Worm (Caenorhabditis elegans) whole organism, young adult: ENCODE results near the gene ndab-1.
A peak's percentile ranks its signal among the peaks of the same experiment; 100 is the strongest.

Experiments
- C17E4.6 ChIP-seq: fragments of 200-800 bp; sonication (Bioruptor generic); IDR thresholded peaks from 2 replicates; pipeline ENCODE4 v1.3.6; 2022; ENCODE audit warnings: missing genetic modification reagents, missing genetic modification characterization, missing compliant biosample characterization
- F10E7.11 ChIP-seq: sonication (generic microtip); optimal IDR thresholded peaks from 2 replicates; lab custom pipeline; 2017; ENCODE audit warnings: mild to moderate bottlenecking, missing genetic modification characterization, moderate library complexity, missing compliant biosample characterization
- F37B4.10 ChIP-seq: fragments of 200-800 bp; sonication (Bioruptor generic); IDR thresholded peaks from 2 replicates; pipeline ENCODE4 v1.3.6; 2022; ENCODE audit warnings: missing genetic modification characterization, missing compliant biosample characterization
- F49E8.2 ChIP-seq: sonication (generic microtip); optimal IDR thresholded peaks from 3 replicates; lab custom pipeline; 2017; ENCODE audit warnings: missing genetic modification characterization, mild to moderate bottlenecking, missing compliant biosample characterization, antibody characterized with exemption, moderate library complexity; ENCODE audit not compliant: insufficient read depth
- F52B5.7 ChIP-seq: sonication (generic microtip); optimal IDR thresholded peaks from 2 replicates; lab custom pipeline; 2016; ENCODE audit warnings: mild to moderate bottlenecking, missing genetic modification characterization, missing compliant biosample characterization
- F55B11.4 ChIP-seq: sonication (generic microtip); optimal IDR thresholded peaks from 2 replicates; lab custom pipeline; 2016; ENCODE audit warnings: missing compliant biosample characterization, missing genetic modification characterization, borderline replicate concordance; ENCODE audit not compliant: insufficient read depth
- F57A8.1 ChIP-seq: fragments of 200-800 bp; sonication (Bioruptor generic); optimal IDR thresholded peaks from 2 replicates; lab custom pipeline; 2018; ENCODE audit warnings: mild to moderate bottlenecking, missing genetic modification characterization, moderate library complexity, missing compliant biosample characterization
- T26A5.8 ChIP-seq: sonication (generic microtip); optimal IDR thresholded peaks from 2 replicates; lab custom pipeline; 2016; ENCODE audit warnings: missing genetic modification characterization, missing compliant biosample characterization
- Y95B8A.8 ChIP-seq: fragments of 200-800 bp; sonication (Bioruptor generic); IDR thresholded peaks from 2 replicates; pipeline ENCODE4 v1.3.6; 2022; ENCODE audit warnings: missing genetic modification reagents, missing genetic modification characterization, missing compliant biosample characterization
- akir-1 ChIP-seq: fragments of 200-800 bp; sonication (Bioruptor generic); optimal IDR thresholded peaks from 2 replicates; lab custom pipeline; 2018; ENCODE audit warnings: mild to moderate bottlenecking, missing genetic modification characterization, moderate library complexity, missing compliant biosample characterization
- athp-1 ChIP-seq: sonication (generic microtip); optimal IDR thresholded peaks from 2 replicates; lab custom pipeline; 2017; ENCODE audit warnings: mild to moderate bottlenecking, missing genetic modification characterization, missing compliant biosample characterization
- attf-6 ChIP-seq: fragments of 200-800 bp; sonication (Bioruptor generic); IDR thresholded peaks from 2 replicates; pipeline ENCODE4 v1.3.6; 2022; ENCODE audit warnings: missing genetic modification reagents, missing genetic modification characterization, missing compliant biosample characterization
- bed-1 ChIP-seq: fragments of 200-800 bp; sonication (Bioruptor generic); IDR thresholded peaks from 2 replicates; pipeline ENCODE4 v1.3.6; 2022; ENCODE audit warnings: missing genetic modification reagents, missing genetic modification characterization, missing compliant biosample characterization
- ccch-3 ChIP-seq: fragments of 200-800 bp; sonication (Bioruptor generic); optimal IDR thresholded peaks from 2 replicates; lab custom pipeline; 2018; ENCODE audit warnings: mild to moderate bottlenecking, missing genetic modification characterization, missing compliant biosample characterization
- ceh-27 ChIP-seq: fragments of 200-800 bp; sonication (Bioruptor generic); optimal IDR thresholded peaks from 2 replicates; lab custom pipeline; 2018; ENCODE audit warnings: mild to moderate bottlenecking, missing genetic modification characterization, moderate library complexity, missing compliant biosample characterization
- egl-18 ChIP-seq: fragments of 200-800 bp; sonication (Bioruptor generic); IDR thresholded peaks from 2 replicates; pipeline ENCODE4 v1.3.6; 2022; ENCODE audit warnings: missing genetic modification reagents, missing genetic modification characterization, missing compliant biosample characterization
- egl-44 ChIP-seq: fragments of 200-800 bp; sonication (Bioruptor generic); IDR thresholded peaks from 2 replicates; pipeline ENCODE4 v1.3.6; 2022; ENCODE audit warnings: missing genetic modification reagents, missing genetic modification characterization, missing compliant biosample characterization
- ekl-4 ChIP-seq: fragments of 200-800 bp; sonication (Bioruptor generic); IDR thresholded peaks from 2 replicates; pipeline ENCODE4 v1.3.6; 2022; ENCODE audit warnings: missing genetic modification reagents, missing genetic modification characterization, missing compliant biosample characterization
- ets-4 ChIP-seq: fragments of 200-800 bp; sonication (Bioruptor generic); optimal IDR thresholded peaks from 2 replicates; lab custom pipeline; 2018; ENCODE audit warnings: mild to moderate bottlenecking, missing genetic modification characterization, missing compliant biosample characterization
- gei-17 ChIP-seq: fragments of 200-800 bp; sonication (Bioruptor generic); optimal IDR thresholded peaks from 2 replicates; lab custom pipeline; 2018; ENCODE audit warnings: mild to moderate bottlenecking, missing genetic modification characterization, missing compliant biosample characterization
- hlh-12 ChIP-seq: sonication (generic microtip); optimal IDR thresholded peaks from 2 replicates; lab custom pipeline; 2016; ENCODE audit warnings: missing genetic modification characterization, missing compliant biosample characterization
- hlh-26 ChIP-seq: fragments of 200-800 bp; sonication (Bioruptor generic); conservative IDR thresholded peaks from 2 replicates; pipeline ENCODE4 v1.3.6; 2022; ENCODE audit warnings: missing genetic modification reagents, missing genetic modification characterization, missing compliant biosample characterization
- hmg-1.2 ChIP-seq: fragments of 200-800 bp; sonication (Bioruptor generic); IDR thresholded peaks from 2 replicates; pipeline ENCODE4 v1.3.6; 2022; ENCODE audit warnings: missing genetic modification reagents, missing genetic modification characterization, missing compliant biosample characterization
- hrde-1 ChIP-seq: sonication (generic microtip); optimal IDR thresholded peaks from 2 replicates; lab custom pipeline; 2016; ENCODE audit warnings: missing genetic modification characterization, mild to moderate bottlenecking, missing compliant biosample characterization, moderate library complexity, missing genotype, missing genetic modification reagents, borderline replicate concordance
- hsf-1 ChIP-seq: fragments of 200-800 bp; sonication (Bioruptor generic); IDR thresholded peaks from 2 replicates; pipeline ENCODE4 v1.3.6; 2022; ENCODE audit warnings: missing genetic modification reagents, missing genetic modification characterization, missing compliant biosample characterization
- lin-40 ChIP-seq: sonication (generic microtip); optimal IDR thresholded peaks from 2 replicates; lab custom pipeline; 2016; ENCODE audit warnings: missing genetic modification characterization, mild to moderate bottlenecking, missing compliant biosample characterization, missing genotype, missing genetic modification reagents
- lir-1 ChIP-seq: fragments of 200-800 bp; sonication (Bioruptor generic); conservative IDR thresholded peaks from 2 replicates; pipeline ENCODE4 v1.3.6; 2022; ENCODE audit warnings: missing genetic modification reagents, missing genetic modification characterization, missing compliant biosample characterization
- madf-8 ChIP-seq: fragments of 200-800 bp; sonication (Bioruptor generic); conservative IDR thresholded peaks from 2 replicates; pipeline ENCODE4 v1.3.6; 2022; ENCODE audit warnings: missing genetic modification reagents, missing genetic modification characterization, missing compliant biosample characterization
- mcd-1 ChIP-seq: fragments of 200-800 bp; sonication (Bioruptor generic); IDR thresholded peaks from 2 replicates; pipeline ENCODE4 v1.3.6; 2022; ENCODE audit warnings: missing genetic modification reagents, missing genetic modification characterization, missing compliant biosample characterization
- nfya-1 ChIP-seq: sonication (generic microtip); optimal IDR thresholded peaks from 2 replicates; lab custom pipeline; 2017; ENCODE audit warnings: antibody characterized with exemption, missing compliant biosample characterization, missing genetic modification characterization, borderline replicate concordance; ENCODE audit not compliant: insufficient read depth
- nfya-2 ChIP-seq: fragments of 200-800 bp; sonication (Bioruptor generic); IDR thresholded peaks from 2 replicates; pipeline ENCODE4 v1.3.6; 2022; ENCODE audit warnings: missing genetic modification reagents, missing genetic modification characterization, missing compliant biosample characterization
- nhr-27 ChIP-seq: fragments of 200-800 bp; sonication (Bioruptor generic); optimal IDR thresholded peaks from 2 replicates; lab custom pipeline; 2018; ENCODE audit warnings: mild to moderate bottlenecking, missing genetic modification characterization, moderate library complexity, missing compliant biosample characterization
- nhr-80 ChIP-seq: sonication (generic microtip); optimal IDR thresholded peaks from 2 replicates; lab custom pipeline; 2016; ENCODE audit warnings: missing genetic modification characterization, missing compliant biosample characterization
- pbrm-1 ChIP-seq: fragments of 200-800 bp; sonication (Bioruptor generic); IDR thresholded peaks from 2 replicates; pipeline ENCODE4 v1.3.6; 2022; ENCODE audit warnings: missing genetic modification reagents, missing genetic modification characterization, missing compliant biosample characterization
- rpc-1 ChIP-seq, 2 experiments: fragments of 150-350 bp in 1 of 2; sonication (generic microtip) in 1 of 2; optimal IDR thresholded peaks; 2 replicates each; lab custom pipeline; 2014 to 2018; ENCODE audit warnings: missing biosample characterization in 1 of 2, missing genetic modification characterization in 1 of 2, missing genetic modification reagents in 1 of 2, missing genotype in 1 of 2
- sdz-38 ChIP-seq: sonication (generic microtip); optimal IDR thresholded peaks from 2 replicates; lab custom pipeline; 2016; ENCODE audit warnings: missing genotype, missing genetic modification characterization, missing compliant biosample characterization
- snpc-1.3 ChIP-seq: sonication (generic microtip); optimal IDR thresholded peaks from 2 replicates; lab custom pipeline; 2017; ENCODE audit warnings: missing genetic modification characterization, mild to moderate bottlenecking, missing compliant biosample characterization, antibody characterized with exemption, moderate library complexity, missing genotype, missing genetic modification reagents; ENCODE audit not compliant: insufficient read depth
- snpc-3.4 ChIP-seq: sonication (generic microtip); optimal IDR thresholded peaks from 2 replicates; lab custom pipeline; 2017; ENCODE audit warnings: missing genetic modification characterization, mild to moderate bottlenecking, missing compliant biosample characterization, antibody characterized with exemption, moderate library complexity, missing genotype, missing genetic modification reagents
- snpc-4 ChIP-seq, 5 experiments: fragments of 150-350 bp in 1 of 5; sonication (generic microtip) in 4 of 5; optimal IDR thresholded peaks; 2 replicates each; lab custom pipeline; 2014 to 2018; ENCODE audit warnings: missing genetic modification characterization in 5 of 5, missing biosample characterization in 3 of 5, antibody characterized with exemption in 2 of 5, mild to moderate bottlenecking in 2 of 5, missing compliant biosample characterization in 2 of 5, missing genotype in 2 of 5, moderate library complexity in 2 of 5, missing genetic modification reagents in 1 of 5
- tbp1 ChIP-seq: fragments of 200-800 bp; sonication (Bioruptor generic); optimal IDR thresholded peaks from 2 replicates; lab custom pipeline; 2018; ENCODE audit warnings: mild to moderate bottlenecking, missing genetic modification characterization, missing compliant biosample characterization
- tbx-9 ChIP-seq: sonication (generic microtip); optimal IDR thresholded peaks from 2 replicates; lab custom pipeline; 2016; ENCODE audit warnings: borderline replicate concordance, missing genetic modification characterization, inconsistent platforms, missing compliant biosample characterization
- unc-62 ChIP-seq: fragments of 150-350 bp; optimal IDR thresholded peaks from 2 replicates; lab custom pipeline; 2014; ENCODE audit warnings: missing biosample characterization, missing genetic modification reagents, missing genetic modification characterization
- zfh-2 ChIP-seq: fragments of 200-800 bp; sonication (Bioruptor generic); conservative IDR thresholded peaks from 2 replicates; pipeline ENCODE4 v1.3.6; 2022; ENCODE audit warnings: missing genetic modification reagents, missing genetic modification characterization, missing compliant biosample characterization
- ztf-22 ChIP-seq: fragments of 200-800 bp; sonication (Bioruptor generic); optimal IDR thresholded peaks from 2 replicates; lab custom pipeline; 2018; ENCODE audit warnings: mild to moderate bottlenecking, missing genetic modification characterization, moderate library complexity, missing compliant biosample characterization
- ztf-3 ChIP-seq: fragments of 200-800 bp; sonication (Bioruptor generic); optimal IDR thresholded peaks from 2 replicates; lab custom pipeline; 2018; ENCODE audit warnings: mild to moderate bottlenecking, missing genetic modification characterization, missing compliant biosample characterization

ndab-1 gene

ce11 chrIII:11946062-11946749, 30.7 kb upstream of the ndab-1 start (continued):
- TF ChIP-seq lin-40 (peak; percentile 86), F49E8.2 (tag; lab: Kevin White, UChicago) (peak; percentile 39), hlh-26 (no peak), tbp1 (GFP tag; lab: Kevin White, UChicago) (peak; percentile 39), hmg-1.2 (GFP tag; lab: Robert Waterston, UW) (no peak), ztf-3 (GFP tag; lab: Kevin White, UChicago) (no peak), hlh-12 (no peak), ccch-3 (GFP tag; lab: Kevin White, UChicago) (peak; percentile 77), gei-17 (GFP tag; lab: Kevin White, UChicago) (peak; percentile 6), tbx-9 (tag; lab: Kevin White, UChicago) (no peak), F10E7.11 (tag; lab: Kevin White, UChicago) (peak; percentile 60), Y95B8A.8 (GFP tag; lab: Robert Waterston, UW) (no peak), ztf-22 (GFP tag; lab: Kevin White, UChicago) (no peak), lir-1 (GFP tag; lab: Robert Waterston, UW) (peak; percentile 89), sdz-38 (no peak), F57A8.1 (no peak), C17E4.6 (GFP tag; lab: Robert Waterston, UW) (no peak), snpc-3.4 (tag; lab: Kevin White, UChicago) (peak; percentile 58), mcd-1 (GFP tag; lab: Robert Waterston, UW) (peak; percentile 79), egl-44 (GFP tag; lab: Robert Waterston, UW) (no peak), nfya-2 (GFP tag; lab: Robert Waterston, UW) (0 out of 2 replicates have a peak, but pooled peaks have one; percentile 63), ekl-4 (GFP tag; lab: Robert Waterston, UW) (peak; percentile 41; the same call in 1 of the 2 replicates), snpc-1.3 (tag; lab: Kevin White, UChicago) (no peak), ets-4 (GFP tag; lab: Kevin White, UChicago) (no peak), nfya-1 (tag; lab: Kevin White, UChicago) (no peak), attf-6 (GFP tag; lab: Robert Waterston, UW) (0 out of 2 replicates have a peak, but pooled peaks have one; percentile 34), T26A5.8 (tag; lab: Kevin White, UChicago) (no peak), madf-8 (GFP tag; lab: Robert Waterston, UW) (peak; percentile 37), bed-1 (GFP tag; lab: Robert Waterston, UW) (no peak), akir-1 (peak; percentile 43), nhr-80 (tag; lab: Kevin White, UChicago) (no peak), ceh-27 (peak; percentile 77), egl-18 (GFP tag; lab: Robert Waterston, UW) (0 out of 2 replicates have a peak, but pooled peaks have one; percentile 57), hrde-1 (peak; percentile 47), unc-62 (no peak), pbrm-1 (peak; percentile 72), zfh-2 (peak; percentile 58; the same call in 1 of the 2 replicates), F52B5.7 (tag; lab: Kevin White, UChicago) (peak; percentile 5), hsf-1 (GFP tag; lab: Robert Waterston, UW) (peak; percentile 57; the same call in 1 of the 2 replicates), F37B4.10 (GFP tag; lab: Robert Waterston, UW) (no peak), athp-1 (peak; percentile 79), snpc-4 (GFP tag; optimal IDR thresholded peaks at IDR 0.05; lab: Kevin White, UChicago) (no peak), snpc-4 (tag; optimal IDR thresholded peaks at IDR 0.05; lab: Kevin White, UChicago) (peak in 1 of 4 experiments; percentile 44), F55B11.4 (tag; lab: Kevin White, UChicago) (no peak), rpc-1 (optimal IDR thresholded peaks at IDR 0.05; lab: Kevin White, UChicago) (no peak), rpc-1 (tag; optimal IDR thresholded peaks at IDR 0.05; lab: Kevin White, UChicago) (no peak), nhr-27 (tag; lab: Kevin White, UChicago) (peak; percentile 74)
